Fruit fly (Drosophila melanogaster): ENCODE results near the gene CG5399.

DNA sequence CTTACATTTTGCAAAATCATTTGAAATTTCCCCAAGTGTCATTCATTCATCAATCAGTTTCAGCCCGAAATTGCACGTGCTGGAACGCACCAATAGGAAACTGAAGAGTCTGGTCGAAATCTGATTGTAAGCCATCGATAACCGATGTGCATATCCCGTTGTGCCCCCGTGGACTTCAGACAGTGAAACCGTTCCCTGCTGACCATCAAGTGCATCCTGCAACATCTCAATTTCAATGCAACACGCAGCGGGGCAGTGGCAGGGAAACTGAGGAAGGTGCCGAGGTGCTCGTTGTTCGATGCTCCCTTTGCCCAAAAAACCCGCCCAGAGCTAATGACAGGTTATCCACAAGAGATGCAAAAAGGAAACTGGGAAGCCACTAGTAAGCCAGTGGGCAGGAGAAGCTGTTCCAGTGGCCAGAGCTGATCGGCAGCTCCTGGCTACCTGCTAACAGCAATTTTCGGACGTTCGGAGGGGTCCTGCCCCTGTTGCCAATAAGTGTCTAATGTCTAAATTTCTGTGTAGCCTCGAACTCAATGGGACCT, 48.1 kb upstream of the CG5399 start:
- TF ChIP-seq CG34406 (GFP tag; optimal IDR thresholded peaks at IDR 0.05) (no peak), CG8119 (GFP tag; IDR thresholded peaks at IDR 0.05) (no peak), Hr38 (GFP tag; optimal IDR thresholded peaks at IDR 0.05) (no peak), fkh (GFP tag; optimal IDR thresholded peaks at IDR 0.05) (no peak), Eip93F (GFP tag; optimal IDR thresholded peaks at IDR 0.05) (no peak), CG9139 (GFP tag; optimal IDR thresholded peaks at IDR 0.05) (no peak), Hr4 (GFP tag; optimal IDR thresholded peaks at IDR 0.05) (no peak)
